Fruit fly (Drosophila melanogaster): ENCODE data around the gene CG10019.
A peak's percentile ranks its signal among the peaks of the same experiment; 100 is the strongest.

CG10019 gene

dm6 chr2L:3788150-3788549 lies 57.9 kb downstream of the CG10019 start:
- TF ChIP-seq gl (tag; optimal IDR thresholded peaks at IDR 0.05), result no peak
- no peak for TF ChIP-seq CG4496 (GFP tag; IDR thresholded peaks at IDR 0.05)
- TF ChIP-seq CG9948 (tag; optimal IDR thresholded peaks at IDR 0.05), result no peak
- TF ChIP-seq D1 (tag; optimal IDR thresholded peaks at IDR 0.05), result no peak
- no peak for TF ChIP-seq rn (GFP tag; IDR thresholded peaks at IDR 0.05)
- TF ChIP-seq CG34367 (tag; optimal IDR thresholded peaks at IDR 0.05), result no peak
- TF ChIP-seq CG15710 (tag; optimal IDR thresholded peaks at IDR 0.05), result no peak
- no peak for TF ChIP-seq Ets98B (GFP tag; IDR thresholded peaks at IDR 0.05)
- TF ChIP-seq CG14655 (GFP tag; optimal IDR thresholded peaks at IDR 0.05), result no peak
- no peak for TF ChIP-seq CG8301 (tag; optimal IDR thresholded peaks at IDR 0.05)
- no peak for TF ChIP-seq Snoo (tag; optimal IDR thresholded peaks at IDR 0.05)
- no peak for TF ChIP-seq CG10348 (GFP tag; IDR thresholded peaks at IDR 0.05)
- TF ChIP-seq CG17806 (tag; optimal IDR thresholded peaks at IDR 0.05), result no peak
- no peak for TF ChIP-seq CG8159 (tag; optimal IDR thresholded peaks at IDR 0.05)
- TF ChIP-seq CG32121 (GFP tag; IDR thresholded peaks at IDR 0.05), result no peak
- TF ChIP-seq Pif1A (GFP tag; optimal IDR thresholded peaks at IDR 0.05), result no peak

DNA sequence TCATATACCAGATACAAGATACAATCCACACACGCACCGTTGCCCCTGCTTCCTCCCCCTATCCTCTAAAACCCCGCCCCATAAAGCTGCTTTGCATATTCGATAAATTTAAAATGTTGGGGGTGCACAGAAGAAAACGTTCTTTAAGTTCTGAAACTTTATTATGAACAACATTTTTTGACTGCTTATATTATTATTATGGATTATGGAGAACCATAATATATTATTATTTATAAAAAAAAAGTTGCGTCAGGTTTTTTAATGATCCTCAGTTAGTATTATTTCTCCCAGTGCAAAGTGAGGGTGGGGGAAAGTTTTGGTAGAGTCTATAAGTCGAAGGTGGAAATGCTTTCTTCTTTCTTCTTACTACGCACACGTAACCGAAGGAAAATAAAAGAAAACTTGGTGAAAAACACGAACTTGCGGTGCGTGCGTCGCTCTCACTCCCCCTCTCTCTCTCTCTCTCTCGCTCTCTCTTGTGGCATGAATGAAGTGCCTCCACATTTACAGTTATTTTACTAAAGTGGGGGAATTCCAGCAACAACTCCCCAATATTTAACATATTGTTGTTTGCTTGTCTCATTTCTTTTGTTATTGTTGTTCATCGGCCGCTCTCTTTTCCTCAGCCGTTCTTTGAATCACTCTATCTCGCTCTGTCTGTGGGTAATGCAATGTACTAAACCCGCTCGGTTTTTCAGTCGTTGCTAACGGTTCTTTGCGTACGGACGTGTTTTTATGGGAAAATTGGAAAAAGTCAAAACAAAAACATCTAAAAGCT lies 59.2 kb downstream of the CG10019 start:
- TF ChIP-seq Pif1B (GFP tag; optimal IDR thresholded peaks at IDR 0.05) (no peak), gl (tag; optimal IDR thresholded peaks at IDR 0.05) (no peak), CG10348 (GFP tag; IDR thresholded peaks at IDR 0.05) (no peak), Snoo (tag; optimal IDR thresholded peaks at IDR 0.05) (peak; percentile 25), CG12605 (GFP tag; IDR thresholded peaks at IDR 0.05) (peak; percentile 52; the same call in 1 of the 2 replicates), CG13204 (GFP tag; optimal IDR thresholded peaks at IDR 0.05) (no peak), CG17806 (tag; optimal IDR thresholded peaks at IDR 0.05) (peak; percentile 39), EcR (GFP tag; optimal IDR thresholded peaks at IDR 0.05) (no peak), CG8301 (tag; optimal IDR thresholded peaks at IDR 0.05) (no peak), D1 (tag; optimal IDR thresholded peaks at IDR 0.05) (no peak), Ets98B (GFP tag; IDR thresholded peaks at IDR 0.05) (peak; percentile 74), CG15710 (tag; optimal IDR thresholded peaks at IDR 0.05) (peak; percentile 55), rn (GFP tag; IDR thresholded peaks at IDR 0.05) (peak; percentile 62), CG34367 (tag; optimal IDR thresholded peaks at IDR 0.05) (no peak), fd96Ca (GFP tag; IDR thresholded peaks at IDR 0.05) (0 out of 3 replicates have a peak, but pooled peaks have one; percentile 18), CG32121 (GFP tag; IDR thresholded peaks at IDR 0.05) (peak; percentile 74), Pif1A (GFP tag; optimal IDR thresholded peaks at IDR 0.05) (peak; percentile 0), CG8159 (tag; optimal IDR thresholded peaks at IDR 0.05) (peak; percentile 55), CG14655 (GFP tag; optimal IDR thresholded peaks at IDR 0.05) (peak; percentile 54), CG4496 (GFP tag; IDR thresholded peaks at IDR 0.05) (peak; percentile 75), CG9948 (tag; optimal IDR thresholded peaks at IDR 0.05) (peak; percentile 44)

- TF ChIP-seq CG9948 (tag; optimal IDR thresholded peaks at IDR 0.05) (no peak), D1 (tag; optimal IDR thresholded peaks at IDR 0.05) (no peak), CG10348 (GFP tag; IDR thresholded peaks at IDR 0.05) (no peak), rn (GFP tag; IDR thresholded peaks at IDR 0.05) (no peak), CG17806 (tag; optimal IDR thresholded peaks at IDR 0.05) (no peak), CG13204 (GFP tag; optimal IDR thresholded peaks at IDR 0.05) (no peak), CG34367 (tag; optimal IDR thresholded peaks at IDR 0.05) (no peak), CG8301 (tag; optimal IDR thresholded peaks at IDR 0.05) (no peak), Pif1A (GFP tag; optimal IDR thresholded peaks at IDR 0.05) (no peak), CG15710 (tag; optimal IDR thresholded peaks at IDR 0.05) (no peak), CG8159 (tag; optimal IDR thresholded peaks at IDR 0.05) (no peak), EcR (GFP tag; optimal IDR thresholded peaks at IDR 0.05) (no peak), CG14655 (GFP tag; optimal IDR thresholded peaks at IDR 0.05) (no peak), Pif1B (GFP tag; optimal IDR thresholded peaks at IDR 0.05) (no peak), fd96Ca (GFP tag; IDR thresholded peaks at IDR 0.05) (no peak), Snoo (tag; optimal IDR thresholded peaks at IDR 0.05) (no peak), Ets98B (GFP tag; IDR thresholded peaks at IDR 0.05) (no peak)
These were observed 61.4 kb downstream of the CG10019 start for dm6 chr2L:3791629-3792028.

DNA sequence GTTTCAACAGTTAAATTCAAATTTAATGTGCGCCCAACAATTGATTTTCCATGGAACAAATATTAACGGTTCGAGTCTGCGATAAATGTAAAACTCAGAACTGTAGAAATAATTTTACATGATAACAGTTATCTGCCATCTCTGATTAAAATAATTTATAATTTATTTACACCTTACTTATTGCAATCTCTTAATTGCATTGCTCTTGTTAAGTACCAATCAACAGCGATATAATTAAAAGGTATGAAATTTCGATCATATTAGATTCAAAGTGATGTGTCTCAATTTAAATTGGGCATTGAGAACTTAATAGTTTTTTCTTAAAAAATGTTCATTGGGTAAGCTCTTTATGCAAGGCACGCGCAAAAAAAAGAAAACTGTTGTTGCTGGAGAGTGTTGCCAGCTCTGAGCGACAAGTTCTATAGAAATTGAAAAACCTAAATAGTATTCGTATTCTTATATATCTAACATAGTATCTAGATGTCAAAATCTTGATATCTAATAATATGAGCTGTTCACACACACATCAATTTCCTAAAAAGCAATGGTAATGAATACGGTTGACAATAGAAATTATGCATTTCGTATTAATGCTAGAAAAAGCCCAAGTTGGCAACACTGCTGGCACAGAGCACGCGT lies 72.7 kb downstream of the CG10019 start:
- no peak for TF ChIP-seq CG13204 (GFP tag; optimal IDR thresholded peaks at IDR 0.05)
- peak; percentile 76 for TF ChIP-seq CG9948 (tag; optimal IDR thresholded peaks at IDR 0.05)
- TF ChIP-seq rn (GFP tag; IDR thresholded peaks at IDR 0.05), result no peak; the same call in 1 of the 2 replicates
- TF ChIP-seq CG14655 (GFP tag; optimal IDR thresholded peaks at IDR 0.05), result peak; percentile 79
- no peak for TF ChIP-seq CG10348 (GFP tag; IDR thresholded peaks at IDR 0.05)
- peak; percentile 66 for TF ChIP-seq CG34367 (tag; optimal IDR thresholded peaks at IDR 0.05)
- peak; percentile 76 for TF ChIP-seq CG17806 (tag; optimal IDR thresholded peaks at IDR 0.05)
- TF ChIP-seq EcR (GFP tag; optimal IDR thresholded peaks at IDR 0.05), result no peak
- peak; percentile 73 for TF ChIP-seq CG32121 (GFP tag; IDR thresholded peaks at IDR 0.05)
- peak; percentile 42 for TF ChIP-seq Pif1A (GFP tag; optimal IDR thresholded peaks at IDR 0.05)
- peak; percentile 33 for TF ChIP-seq Pif1B (GFP tag; optimal IDR thresholded peaks at IDR 0.05)
- peak; percentile 49 for TF ChIP-seq CG8301 (tag; optimal IDR thresholded peaks at IDR 0.05)
- TF ChIP-seq Snoo (tag; optimal IDR thresholded peaks at IDR 0.05), result peak; percentile 74
- TF ChIP-seq gl (tag; optimal IDR thresholded peaks at IDR 0.05), result peak; percentile 51
- peak; percentile 78 for TF ChIP-seq CG8159 (tag; optimal IDR thresholded peaks at IDR 0.05)
- peak; percentile 7 for TF ChIP-seq D1 (tag; optimal IDR thresholded peaks at IDR 0.05)
- 0 out of 3 replicates have a peak, but pooled peaks have one; percentile 21 for TF ChIP-seq fd96Ca (GFP tag; IDR thresholded peaks at IDR 0.05)
- TF ChIP-seq CG15710 (tag; optimal IDR thresholded peaks at IDR 0.05), result peak; percentile 81
- peak; percentile 92 for TF ChIP-seq CG12605 (GFP tag; IDR thresholded peaks at IDR 0.05)
- TF ChIP-seq Ets98B (GFP tag; IDR thresholded peaks at IDR 0.05), result peak; percentile 76
- TF ChIP-seq CG4496 (GFP tag; IDR thresholded peaks at IDR 0.05), result peak; percentile 88
